Worm (Caenorhabditis elegans) whole organism, mixed stage, embryonic: Measurements from ENCODE around the gene srt-22.

Experiments
- ceh-83 ChIP-seq: fragments of 200-800 bp; sonication (Bioruptor generic); optimal IDR thresholded peaks from 2 replicates; lab custom pipeline; 2018; ENCODE audit warnings: mild to moderate bottlenecking, missing genetic modification characterization, missing compliant biosample characterization
- ham-2 ChIP-seq: fragments of 200-800 bp; sonication (Bioruptor generic); optimal IDR thresholded peaks from 2 replicates; lab custom pipeline; 2018; ENCODE audit warnings: mild to moderate bottlenecking, missing genetic modification characterization, missing compliant biosample characterization
- lin-13 ChIP-seq: fragments of 150-350 bp; optimal IDR thresholded peaks from 2 replicates; lab custom pipeline; 2014; ENCODE audit warnings: missing biosample characterization, missing genetic modification characterization
- mep-1 ChIP-seq: fragments of 150-350 bp; optimal IDR thresholded peaks from 2 replicates; lab custom pipeline; 2017; ENCODE audit warnings: missing biosample characterization, missing genetic modification reagents, missing genetic modification characterization, inconsistent platforms
- mls-2 ChIP-seq: sonication (generic microtip); optimal IDR thresholded peaks from 2 replicates; lab custom pipeline; 2016; ENCODE audit warnings: mild to moderate bottlenecking, missing genetic modification characterization, moderate library complexity, missing compliant biosample characterization
- nhr-237 ChIP-seq: fragments of 150-350 bp; optimal IDR thresholded peaks from 2 replicates; lab custom pipeline; 2014; ENCODE audit warnings: missing biosample characterization, missing genetic modification characterization
- nhr-28 ChIP-seq: fragments of 150-350 bp; optimal IDR thresholded peaks from 2 replicates; lab custom pipeline; 2014; ENCODE audit warnings: missing biosample characterization, missing genetic modification characterization
- nhr-76 ChIP-seq: sonication (generic microtip); optimal IDR thresholded peaks from 2 replicates; lab custom pipeline; 2017; ENCODE audit warnings: missing biosample characterization, missing genetic modification characterization
- pha-4 ChIP-seq: fragments of 150-350 bp; optimal IDR thresholded peaks from 2 replicates; lab custom pipeline; 2018; ENCODE audit warnings: missing biosample characterization, missing genetic modification reagents, missing genetic modification characterization
- snpc-4 ChIP-seq: fragments of 150-350 bp; optimal IDR thresholded peaks from 2 replicates; lab custom pipeline; 2014; ENCODE audit warnings: missing biosample characterization, missing genetic modification characterization
- unc-39 ChIP-seq: fragments of 150-350 bp; optimal IDR thresholded peaks from 2 replicates; lab custom pipeline; 2014; ENCODE audit warnings: missing biosample characterization, missing genetic modification characterization
- unc-62 ChIP-seq: fragments of 150-350 bp; optimal IDR thresholded peaks from 2 replicates; lab custom pipeline; 2014; ENCODE audit warnings: missing biosample characterization, missing genetic modification reagents, missing genetic modification characterization

DNA sequence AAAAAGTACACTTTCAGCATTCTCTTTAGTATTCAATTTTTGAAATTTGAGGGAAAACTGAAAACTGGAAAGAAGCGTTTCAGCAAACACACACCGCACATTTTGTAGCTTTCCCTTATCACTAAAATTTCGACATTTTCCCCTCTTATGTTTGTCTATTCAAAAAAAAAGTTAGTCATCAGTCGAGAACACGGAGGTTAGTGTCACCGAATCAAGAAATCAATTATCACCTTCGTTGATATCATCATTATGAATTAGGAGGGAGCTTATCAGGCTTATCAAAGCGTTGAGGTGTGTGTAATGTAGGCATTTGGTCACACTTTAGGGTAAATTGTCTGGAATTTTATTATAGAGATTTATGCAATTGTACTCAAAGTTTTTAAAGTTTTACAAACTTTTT lies 17.1 kb downstream of the srt-22 start, which contains the start of gene cpr-3:
- no peak for TF ChIP-seq unc-39 (tag; lab: Kevin White, UChicago)
- TF ChIP-seq lin-13 (tag; lab: Kevin White, UChicago), result no peak
- no peak for TF ChIP-seq ham-2 (GFP tag; lab: Kevin White, UChicago)
- no peak for TF ChIP-seq nhr-28
- TF ChIP-seq ceh-83 (GFP tag; lab: Kevin White, UChicago), result no peak
- TF ChIP-seq unc-62 (GFP tag; lab: Kevin White, UChicago), result no peak
- no peak for TF ChIP-seq nhr-76 (tag; lab: Kevin White, UChicago)
- TF ChIP-seq mep-1, result no peak
- no peak for TF ChIP-seq mls-2 (tag; lab: Kevin White, UChicago)
- no peak for TF ChIP-seq snpc-4 (tag; lab: Kevin White, UChicago)
- TF ChIP-seq nhr-237 (tag; lab: Kevin White, UChicago), result no peak
- no peak for TF ChIP-seq pha-4 (tag; lab: Kevin White, UChicago)
